6 worm cellular contexts compared by ENCODE assay signal in the genomic region with DNA sequence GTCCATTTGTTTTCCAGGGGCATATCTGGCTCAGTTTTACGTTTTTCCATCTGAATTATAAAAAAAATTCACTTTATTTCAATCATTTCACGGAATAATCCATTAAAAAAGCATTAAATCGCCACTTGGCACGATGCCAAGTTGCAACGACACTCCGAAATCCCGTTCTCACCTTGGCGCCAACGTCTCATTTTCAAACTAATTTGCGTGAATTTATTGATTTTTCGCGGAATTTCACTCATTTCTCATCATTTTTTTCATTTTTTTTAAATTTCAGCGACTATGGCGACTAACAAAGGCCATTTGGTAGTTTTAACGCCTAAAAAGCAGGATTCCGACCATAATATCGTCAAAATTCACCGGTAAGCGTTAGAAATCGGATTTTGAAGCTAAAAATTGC.
A peak's percentile ranks its signal among the peaks of the same experiment; 100 is the strongest.
TF ChIP-seq lines count a peak whose summit lies in the region.

A gene (plus strand): TSS at position 276 of the 400 bp plus-strand sequence.

TF ChIP-seq in whole organism, L1 larva, 84 proteins besides CTCF, POLR2A, EP300 and RAD21 (continued from another document and continues in another):
- TF ChIP-seq lsy-2 (tag; optimal IDR thresholded peaks at IDR 0.05; lab: Kevin White, UChicago) (peak; percentile 84 to 92), nhr-28 (tag; optimal IDR thresholded peaks at IDR 0.05; lab: Kevin White, UChicago) (no peak), ztf-11 (tag; optimal IDR thresholded peaks at IDR 0.05; lab: Kevin White, UChicago) (peak in 1 of 2 experiments; percentile 51), ceh-8 (GFP tag; optimal IDR thresholded peaks at IDR 0.05; lab: Kevin White, UChicago) (no peak), ceh-82 (tag; optimal IDR thresholded peaks at IDR 0.05; lab: Kevin White, UChicago) (peak; percentile 78 to 84 (median 83)), dsc-1 (tag; optimal IDR thresholded peaks at IDR 0.05; lab: Kevin White, UChicago) (peak; percentile 86), lin-39 (tag; optimal IDR thresholded peaks at IDR 0.05; lab: Kevin White, UChicago) (peak; percentile 1), nhr-11 (tag; optimal IDR thresholded peaks at IDR 0.05; lab: Kevin White, UChicago) (peak; percentile 0), nhr-47 (tag; optimal IDR thresholded peaks at IDR 0.05; lab: Kevin White, UChicago) (peak; percentile 87), snpc-4 (tag; optimal IDR thresholded peaks at IDR 0.05; lab: Kevin White, UChicago) (peak; percentile 20), unc-98 (GFP tag; IDR thresholded peaks at IDR 0.05; lab: Robert Waterston, UW) (peak; percentile 32; the same call in 1 of the 2 replicates), lin-15B (tag; optimal IDR thresholded peaks at IDR 0.05; lab: Kevin White, UChicago) (peak; percentile 77), efl-1 (optimal IDR thresholded peaks at IDR 0.05; lab: Kevin White, UChicago) (peak; percentile 98 to 99), efl-1 (GFP tag; optimal IDR thresholded peaks at IDR 0.05 in 1 of 2; lab: Kevin White, UChicago) (peak; percentile 95 to 100), sptf-1 (tag; optimal IDR thresholded peaks at IDR 0.05; lab: Kevin White, UChicago) (no peak), hlh-4 (tag; optimal IDR thresholded peaks at IDR 0.05; lab: Kevin White, UChicago) (no peak), Y116A8C.19 (tag; optimal IDR thresholded peaks at IDR 0.05; lab: Kevin White, UChicago; ENCODE audit: borderline replicate concordance) (no peak), mep-1 (tag; optimal IDR thresholded peaks at IDR 0.05; lab: Kevin White, UChicago) (peak; percentile 86), lin-35 (GFP tag; optimal IDR thresholded peaks at IDR 0.05; lab: Kevin White, UChicago) (peak; percentile 95 to 97), grh-1 (GFP tag; IDR thresholded peaks at IDR 0.05; lab: Robert Waterston, UW) (peak; percentile 77)

TF ChIP-seq in whole organism, L2 larva, 48 proteins besides CTCF, POLR2A, EP300 and RAD21 (continued from another document and continues in another):
- TF ChIP-seq aly-2 (tag; optimal IDR thresholded peaks at IDR 0.05; lab: Kevin White, UChicago), result no peak
- TF ChIP-seq ztf-11 (tag; optimal IDR thresholded peaks at IDR 0.05; lab: Kevin White, UChicago), result no peak
- TF ChIP-seq nhr-237 (tag; optimal IDR thresholded peaks at IDR 0.05; lab: Kevin White, UChicago), result no peak
- TF ChIP-seq lin-11 (tag; optimal IDR thresholded peaks at IDR 0.05; lab: Kevin White, UChicago), result peak; percentile 55
- no peak for TF ChIP-seq unc-62 (GFP tag; optimal IDR thresholded peaks at IDR 0.05; lab: Kevin White, UChicago)
- peak; percentile 84 for TF ChIP-seq sma-3 (GFP tag; optimal IDR thresholded peaks at IDR 0.05; lab: Kevin White, UChicago)
- TF ChIP-seq elt-3 (tag; optimal IDR thresholded peaks at IDR 0.05; lab: Kevin White, UChicago), result no peak
- no peak for TF ChIP-seq nhr-11 (tag; optimal IDR thresholded peaks at IDR 0.05; lab: Kevin White, UChicago)
- TF ChIP-seq nhr-25 (tag; optimal IDR thresholded peaks at IDR 0.05; lab: Kevin White, UChicago), result peak; percentile 50
- no peak for TF ChIP-seq nhr-23 (tag; optimal IDR thresholded peaks at IDR 0.05; lab: Kevin White, UChicago)
- no peak for TF ChIP-seq mdl-1 (tag; optimal IDR thresholded peaks at IDR 0.05; lab: Kevin White, UChicago)
- TF ChIP-seq sem-4 (tag; optimal IDR thresholded peaks at IDR 0.05; lab: Kevin White, UChicago), result peak; percentile 74
- peak; percentile 74 for TF ChIP-seq ceh-16 (tag; optimal IDR thresholded peaks at IDR 0.05; lab: Kevin White, UChicago)
- TF ChIP-seq nhr-21 (tag; optimal IDR thresholded peaks at IDR 0.05; lab: Kevin White, UChicago), result peak; percentile 82
- TF ChIP-seq ceh-82 (tag; optimal IDR thresholded peaks at IDR 0.05; lab: Kevin White, UChicago), result no peak
- no peak for TF ChIP-seq elt-1 (tag; optimal IDR thresholded peaks at IDR 0.05; lab: Kevin White, UChicago)
- TF ChIP-seq ztf-1 (GFP tag; conservative IDR thresholded peaks at IDR 0.05; lab: Robert Waterston, UW), result no peak
- TF ChIP-seq crh-2 (tag; optimal IDR thresholded peaks at IDR 0.05; lab: Kevin White, UChicago), result peak; percentile 87
- TF ChIP-seq ama-1 (optimal IDR thresholded peaks at IDR 0.05; lab: Kevin White, UChicago), result peak; percentile 13
- TF ChIP-seq C34F6.9 (tag; optimal IDR thresholded peaks at IDR 0.05; lab: Kevin White, UChicago), result peak; percentile 86
- TF ChIP-seq unc-39 (tag; optimal IDR thresholded peaks at IDR 0.05; lab: Kevin White, UChicago), result no peak
- no peak for TF ChIP-seq nhr-77 (tag; optimal IDR thresholded peaks at IDR 0.05; lab: Kevin White, UChicago)
- TF ChIP-seq ZK546.5 (tag; optimal IDR thresholded peaks at IDR 0.05; lab: Kevin White, UChicago), result no peak

TF ChIP-seq in whole organism, L3 larva, 47 proteins besides CTCF, POLR2A, EP300 and RAD21 (continued from another document and continues in another):
- TF ChIP-seq lin-15B (tag; optimal IDR thresholded peaks at IDR 0.05; lab: Kevin White, UChicago) (peak; percentile 81), pqm-1 (tag; optimal IDR thresholded peaks at IDR 0.05; lab: Kevin White, UChicago) (peak; percentile 17), tbx-2 (tag; optimal IDR thresholded peaks at IDR 0.05; lab: Kevin White, UChicago) (no peak), ceh-16 (tag; optimal IDR thresholded peaks at IDR 0.05; lab: Kevin White, UChicago) (no peak), lin-39 (tag; optimal IDR thresholded peaks at IDR 0.05; lab: Kevin White, UChicago) (peak; percentile 37), fkh-2 (tag; optimal IDR thresholded peaks at IDR 0.05; lab: Kevin White, UChicago) (no peak), zag-1 (tag; optimal IDR thresholded peaks at IDR 0.05; lab: Kevin White, UChicago) (no peak), unc-39 (tag; optimal IDR thresholded peaks at IDR 0.05; lab: Kevin White, UChicago) (no peak), skn-1 (tag; optimal IDR thresholded peaks at IDR 0.05; lab: Kevin White, UChicago) (peak; percentile 31), nhr-23 (tag; optimal IDR thresholded peaks at IDR 0.05; lab: Kevin White, UChicago) (peak; percentile 88), egl-27 (tag; optimal IDR thresholded peaks at IDR 0.05; lab: Kevin White, UChicago) (no peak), elt-2 (tag; optimal IDR thresholded peaks at IDR 0.05; lab: Kevin White, UChicago) (no peak), nhr-43 (tag; optimal IDR thresholded peaks at IDR 0.05; lab: Kevin White, UChicago; ENCODE audit: poor library complexity, severe bottlenecking) (no peak), nhr-76 (tag; optimal IDR thresholded peaks at IDR 0.05; lab: Kevin White, UChicago) (no peak), ztf-4 (tag; optimal IDR thresholded peaks at IDR 0.05; lab: Kevin White, UChicago) (no peak), ZK546.5 (tag; optimal IDR thresholded peaks at IDR 0.05; lab: Kevin White, UChicago) (no peak), fos-1 (tag; optimal IDR thresholded peaks at IDR 0.05; lab: Kevin White, UChicago) (no peak), hmg-11 (tag; optimal IDR thresholded peaks at IDR 0.05; lab: Kevin White, UChicago) (peak; percentile 14), unc-62 (GFP tag; optimal IDR thresholded peaks at IDR 0.05; lab: Kevin White, UChicago) (no peak), nhr-237 (tag; optimal IDR thresholded peaks at IDR 0.05; lab: Kevin White, UChicago) (no peak), nhr-67 (tag; optimal IDR thresholded peaks at IDR 0.05; lab: Kevin White, UChicago) (no peak), pha-4 (tag; optimal IDR thresholded peaks at IDR 0.05; lab: Kevin White, UChicago) (peak; percentile 85), mml-1 (tag; optimal IDR thresholded peaks at IDR 0.05; lab: Kevin White, UChicago) (no peak)

TF ChIP-seq in whole organism, L4 larva, 104 proteins besides CTCF, POLR2A, EP300 and RAD21 (continued from another document and continues in another):
- TF ChIP-seq unc-62 (GFP tag; optimal IDR thresholded peaks at IDR 0.05 in 1 of 2; lab: Kevin White, UChicago) (no peak), unc-62 (tag; optimal IDR thresholded peaks at IDR 0.05; lab: Kevin White, UChicago) (no peak), nhr-11 (tag; optimal IDR thresholded peaks at IDR 0.05; lab: Kevin White, UChicago) (peak; percentile 26), mep-1 (tag; optimal IDR thresholded peaks at IDR 0.05; lab: Kevin White, UChicago) (peak; percentile 59), lir-3 (tag; optimal IDR thresholded peaks at IDR 0.05; lab: Kevin White, UChicago) (no peak), lin-13 (GFP tag; optimal IDR thresholded peaks at IDR 0.05; lab: Kevin White, UChicago) (peak; percentile 67), zfp-2 (tag; optimal IDR thresholded peaks at IDR 0.05; lab: Kevin White, UChicago) (no peak), daf-12 (tag; optimal IDR thresholded peaks at IDR 0.05; lab: Kevin White, UChicago) (no peak), F49E8.2 (tag; optimal IDR thresholded peaks at IDR 0.05; lab: Kevin White, UChicago; ENCODE audit: borderline replicate concordance) (no peak), ama-1 (optimal IDR thresholded peaks at IDR 0.05; lab: Kevin White, UChicago) (no peak), sdz-12 (GFP tag; optimal IDR thresholded peaks at IDR 0.05; lab: Kevin White, UChicago) (no peak), hmg-1.1 (GFP tag; IDR thresholded peaks at IDR 0.05; lab: Robert Waterston, UW) (no peak), nhr-42 (GFP tag; IDR thresholded peaks at IDR 0.05; lab: Robert Waterston, UW) (no peak), ceh-44 (GFP tag; IDR thresholded peaks at IDR 0.05; lab: Robert Waterston, UW) (no peak), dmd-6 (GFP tag; IDR thresholded peaks at IDR 0.05; lab: Robert Waterston, UW) (no peak; the same call in 1 of the 2 replicates), tag-97 (GFP tag; IDR thresholded peaks at IDR 0.05; lab: Robert Waterston, UW) (no peak), php-3 (GFP tag; IDR thresholded peaks at IDR 0.05; lab: Robert Waterston, UW) (no peak), dve-1 (tag; optimal IDR thresholded peaks at IDR 0.05; lab: Kevin White, UChicago; ENCODE audit: insufficient read depth) (no peak), T20F7.1 (GFP tag; optimal IDR thresholded peaks at IDR 0.05; lab: Kevin White, UChicago) (peak; percentile 97), lin-15B (tag; optimal IDR thresholded peaks at IDR 0.05; lab: Kevin White, UChicago) (no peak), ZK337.2 (GFP tag; IDR thresholded peaks at IDR 0.05; lab: Robert Waterston, UW) (no peak), nhr-25 (tag; optimal IDR thresholded peaks at IDR 0.05; lab: Kevin White, UChicago; ENCODE audit: borderline replicate concordance, insufficient read depth) (peak; percentile 45), nhr-6 (tag; optimal IDR thresholded peaks at IDR 0.05; lab: Kevin White, UChicago) (peak; percentile 26)

TF ChIP-seq in whole organism, mixed stage, embryonic, 35 proteins besides CTCF, POLR2A, EP300 and RAD21 (continued from another document):
- no peak for TF ChIP-seq mls-2 (tag; optimal IDR thresholded peaks at IDR 0.05; lab: Kevin White, UChicago)
- peak; percentile 24 for TF ChIP-seq lsy-2 (tag; optimal IDR thresholded peaks at IDR 0.05; lab: Kevin White, UChicago)
- TF ChIP-seq nhr-237 (tag; optimal IDR thresholded peaks at IDR 0.05; lab: Kevin White, UChicago), result no peak
- TF ChIP-seq lin-32 (GFP tag; optimal IDR thresholded peaks at IDR 0.05; lab: Kevin White, UChicago), result no peak
- no peak for TF ChIP-seq nhr-12 (tag; optimal IDR thresholded peaks at IDR 0.05; lab: Kevin White, UChicago)
- TF ChIP-seq zip-8 (tag; optimal IDR thresholded peaks at IDR 0.05; lab: Kevin White, UChicago), result no peak
- no peak for TF ChIP-seq nhr-28 (tag; optimal IDR thresholded peaks at IDR 0.05; lab: Kevin White, UChicago)
- TF ChIP-seq unc-62 (GFP tag; optimal IDR thresholded peaks at IDR 0.05; lab: Kevin White, UChicago), result no peak
- TF ChIP-seq flh-1 (GFP tag; optimal IDR thresholded peaks at IDR 0.05; lab: Kevin White, UChicago), result no peak
- peak; percentile 81 for TF ChIP-seq mep-1 (tag; optimal IDR thresholded peaks at IDR 0.05; lab: Kevin White, UChicago)
- TF ChIP-seq ceh-39 (tag; optimal IDR thresholded peaks at IDR 0.05; lab: Kevin White, UChicago), result no peak
- peak; percentile 19 for TF ChIP-seq hlh-1 (tag; optimal IDR thresholded peaks at IDR 0.05; lab: Kevin White, UChicago)
- TF ChIP-seq lin-13 (tag; optimal IDR thresholded peaks at IDR 0.05; lab: Kevin White, UChicago), result peak; percentile 75
- TF ChIP-seq blmp-1 (tag; optimal IDR thresholded peaks at IDR 0.05; lab: Kevin White, UChicago), result no peak
- TF ChIP-seq nhr-2 (tag; optimal IDR thresholded peaks at IDR 0.05; lab: Kevin White, UChicago), result no peak
- no peak for TF ChIP-seq unc-39 (tag; optimal IDR thresholded peaks at IDR 0.05; lab: Kevin White, UChicago)
- no peak for TF ChIP-seq nhr-76 (tag; optimal IDR thresholded peaks at IDR 0.05; lab: Kevin White, UChicago)
- no peak for TF ChIP-seq ztf-11 (tag; optimal IDR thresholded peaks at IDR 0.05; lab: Kevin White, UChicago)

TF ChIP-seq in whole organism, young adult, 124 proteins besides CTCF, POLR2A, EP300 and RAD21 (continued from another document and continues in another):
- TF ChIP-seq dpl-1 (GFP tag; optimal IDR thresholded peaks at IDR 0.05; lab: Kevin White, UChicago) (peak; percentile 78), F49E8.2 (tag; optimal IDR thresholded peaks at IDR 0.05; lab: Kevin White, UChicago; ENCODE audit: insufficient read depth) (no peak), nfya-1 (tag; optimal IDR thresholded peaks at IDR 0.05; lab: Kevin White, UChicago; ENCODE audit: borderline replicate concordance, insufficient read depth) (no peak), C17E4.6 (GFP tag; IDR thresholded peaks at IDR 0.05; lab: Robert Waterston, UW) (no peak), Y53F4B.3 (GFP tag; IDR thresholded peaks at IDR 0.05; lab: Robert Waterston, UW) (no peak), ztf-28 (GFP tag; IDR thresholded peaks at IDR 0.05; lab: Robert Waterston, UW) (no peak), hlh-12 (tag; optimal IDR thresholded peaks at IDR 0.05; lab: Kevin White, UChicago) (no peak), let-607 (tag; optimal IDR thresholded peaks at IDR 0.05; lab: Kevin White, UChicago) (no peak), attf-5 (GFP tag; optimal IDR thresholded peaks at IDR 0.05; lab: Kevin White, UChicago) (no peak), lin-26 (GFP tag; IDR thresholded peaks at IDR 0.05; lab: Robert Waterston, UW) (no peak), Y53G8AR.9 (GFP tag; conservative IDR thresholded peaks at IDR 0.05; lab: Robert Waterston, UW) (no peak), dpff-1 (tag; optimal IDR thresholded peaks at IDR 0.05; lab: Kevin White, UChicago) (no peak), F10E7.11 (tag; optimal IDR thresholded peaks at IDR 0.05; lab: Kevin White, UChicago) (no peak), F33H1.4 (GFP tag; IDR thresholded peaks at IDR 0.05; lab: Robert Waterston, UW) (peak; percentile 62), K12H6.12 (tag; optimal IDR thresholded peaks at IDR 0.05; lab: Kevin White, UChicago) (no peak), nfyb-1 (GFP tag; IDR thresholded peaks at IDR 0.05; lab: Robert Waterston, UW) (peak; percentile 51; the same call in 1 of the 2 replicates), rec-8 (tag; optimal IDR thresholded peaks at IDR 0.05; lab: Kevin White, UChicago) (no peak), lin-35 (GFP tag; optimal IDR thresholded peaks at IDR 0.05; lab: Kevin White, UChicago) (peak in 2 of 3 experiments; percentile 49 to 92), nhr-27 (tag; optimal IDR thresholded peaks at IDR 0.05; lab: Kevin White, UChicago) (no peak), dox-1 (GFP tag; IDR thresholded peaks at IDR 0.05; lab: Robert Waterston, UW) (no peak), rpc-1 (optimal IDR thresholded peaks at IDR 0.05; lab: Kevin White, UChicago) (no peak), rpc-1 (tag; optimal IDR thresholded peaks at IDR 0.05; lab: Kevin White, UChicago) (no peak), D2030.7 (GFP tag; IDR thresholded peaks at IDR 0.05; lab: Robert Waterston, UW) (no peak), ccch-3 (GFP tag; optimal IDR thresholded peaks at IDR 0.05; lab: Kevin White, UChicago) (no peak), egl-18 (GFP tag; IDR thresholded peaks at IDR 0.05; lab: Robert Waterston, UW) (no peak), tlf-1 (GFP tag; optimal IDR thresholded peaks at IDR 0.05; lab: Kevin White, UChicago) (peak; percentile 3), pbrm-1 (GFP tag; IDR thresholded peaks at IDR 0.05; lab: Robert Waterston, UW) (0 out of 2 replicates have a peak, but pooled peaks have one; percentile 18), sea-2 (GFP tag; IDR thresholded peaks at IDR 0.05; lab: Robert Waterston, UW) (no peak), ztf-22 (GFP tag; optimal IDR thresholded peaks at IDR 0.05; lab: Kevin White, UChicago) (no peak), F23B12.7 (tag; optimal IDR thresholded peaks at IDR 0.05; lab: Kevin White, UChicago; ENCODE audit: insufficient read depth) (no peak), lin-54 (GFP tag; optimal IDR thresholded peaks at IDR 0.05; lab: Kevin White, UChicago) (peak; percentile 90), F55B11.4 (tag; optimal IDR thresholded peaks at IDR 0.05; lab: Kevin White, UChicago; ENCODE audit: borderline replicate concordance, insufficient read depth) (no peak), die-1 (tag; optimal IDR thresholded peaks at IDR 0.05; lab: Kevin White, UChicago) (no peak), F22D6.2 (tag; optimal IDR thresholded peaks at IDR 0.05; lab: Kevin White, UChicago) (no peak), ceh-27 (GFP tag; optimal IDR thresholded peaks at IDR 0.05; lab: Kevin White, UChicago) (peak; percentile 10)
